Worm (Caenorhabditis elegans) whole organism, L4/young adult: Measurements from ENCODE around the gene ZK892.5.

Experiments
- W03F9.2 ChIP-seq: fragments of 150-350 bp; optimal IDR thresholded peaks from 2 replicates; lab custom pipeline; 2014; ENCODE audit warnings: missing biosample characterization, missing genetic modification characterization
- dao-5 ChIP-seq: sonication (generic microtip); optimal IDR thresholded peaks from 2 replicates; lab custom pipeline; 2016; ENCODE audit warnings: missing genotype, missing genetic modification characterization, moderate library complexity, missing compliant biosample characterization
- him-1 ChIP-seq: sonication (generic microtip); optimal IDR thresholded peaks from 2 replicates; lab custom pipeline; 2016; ENCODE audit warnings: missing genotype, missing genetic modification reagents, missing genetic modification characterization, missing compliant biosample characterization

Gene ZK892.5

ce11 chrII:10012490-10012889, 4.5 kb downstream of the ZK892.5 start:
- no peak for TF ChIP-seq him-1
- TF ChIP-seq dao-5 (tag; lab: Kevin White, UChicago) = no peak
- TF ChIP-seq W03F9.2 (tag; lab: Kevin White, UChicago) = no peak

- no peak for TF ChIP-seq him-1
- no peak for TF ChIP-seq dao-5 (tag; lab: Kevin White, UChicago)
- TF ChIP-seq W03F9.2 (tag; lab: Kevin White, UChicago) = no peak
These were observed 6.4 kb downstream of the ZK892.5 start for ce11 chrII:10014384-10014783.

- TF ChIP-seq him-1 = no peak
- no peak for TF ChIP-seq W03F9.2 (tag; lab: Kevin White, UChicago)
- no peak for TF ChIP-seq dao-5 (tag; lab: Kevin White, UChicago)
These were observed 8.0 kb downstream of the ZK892.5 start, which contains the start of gene lec-2 for ce11 chrII:10016013-10016412. Gene lec-2 (minus strand): TSS chrII:10016183.

ce11 chrII:10017528-10017927, 9.5 kb downstream of the ZK892.5 start:
- no peak for TF ChIP-seq W03F9.2 (tag; lab: Kevin White, UChicago)

ce11 chrII:10019669-10020068, 11.7 kb downstream of the ZK892.5 start:
- TF ChIP-seq dao-5 (tag; lab: Kevin White, UChicago) = no peak
- no peak for TF ChIP-seq him-1
- TF ChIP-seq W03F9.2 (tag; lab: Kevin White, UChicago) = no peak

- TF ChIP-seq dao-5 (tag; lab: Kevin White, UChicago) = no peak
- no peak for TF ChIP-seq W03F9.2 (tag; lab: Kevin White, UChicago)
- TF ChIP-seq him-1 = no peak
These were observed 13.7 kb downstream of the ZK892.5 start for ce11 chrII:10021749-10022148.

- TF ChIP-seq W03F9.2 (tag; lab: Kevin White, UChicago) = no peak
- no peak for TF ChIP-seq dao-5 (tag; lab: Kevin White, UChicago)
- TF ChIP-seq him-1 = no peak
These were observed 17.0 kb downstream of the ZK892.5 start for ce11 chrII:10025059-10025458.

- TF ChIP-seq him-1 (no peak), dao-5 (tag; lab: Kevin White, UChicago) (no peak), W03F9.2 (tag; lab: Kevin White, UChicago) (no peak)
These were observed 20.2 kb downstream of the ZK892.5 start, which contains the start of gene F52H3.6 for ce11 chrII:10028195-10028594. Gene F52H3.6 (minus strand): TSS chrII:10028422.

ce11 chrII:10029044-10029443, 21.0 kb downstream of the ZK892.5 start:
- TF ChIP-seq dao-5 (tag; lab: Kevin White, UChicago) (no peak), W03F9.2 (tag; lab: Kevin White, UChicago) (no peak), him-1 (no peak)

ce11 chrII:10029890-10030289, 21.9 kb downstream of the ZK892.5 start, which contains the start of gene ttc-36:
Gene ttc-36 (plus strand): TSS chrII:10030190.
- no peak for TF ChIP-seq dao-5 (tag; lab: Kevin White, UChicago)
- no peak for TF ChIP-seq him-1
- no peak for TF ChIP-seq W03F9.2 (tag; lab: Kevin White, UChicago)

ce11 chrII:10033163-10033871, 25.3 kb downstream of the ZK892.5 start, which contains the start of gene mtcu-2:
Gene mtcu-2 (minus strand): TSS chrII:10033213.
- TF ChIP-seq W03F9.2 (tag; lab: Kevin White, UChicago) = peak; percentile 40

ce11 chrII:10035425-10035824, 27.4 kb downstream of the ZK892.5 start:
- no peak for TF ChIP-seq him-1
- TF ChIP-seq W03F9.2 (tag; lab: Kevin White, UChicago) = no peak
- TF ChIP-seq dao-5 (tag; lab: Kevin White, UChicago) = no peak

- TF ChIP-seq him-1 (no peak), dao-5 (tag; lab: Kevin White, UChicago) (no peak), W03F9.2 (tag; lab: Kevin White, UChicago) (no peak)
These were observed 31.8 kb downstream of the ZK892.5 start, which contains the start of gene let-268 for ce11 chrII:10039799-10040198. Gene let-268 (minus strand): TSS chrII:10039980.

ce11 chrII:10040834-10041233, 32.8 kb downstream of the ZK892.5 start, which contains the start of gene ogr-2:
Gene ogr-2 (plus strand): TSS chrII:10041134.
- no peak for TF ChIP-seq dao-5 (tag; lab: Kevin White, UChicago)
- no peak for TF ChIP-seq him-1
- TF ChIP-seq W03F9.2 (tag; lab: Kevin White, UChicago) = no peak

ce11 chrII:10044961-10045360, 36.9 kb downstream of the ZK892.5 start, which contains the start of the genes F52H3.11 and bath-38:
Gene F52H3.11 (minus strand): TSS chrII:10045163.
Gene bath-38 (minus strand): TSS chrII:10045270.
- TF ChIP-seq him-1 (no peak), W03F9.2 (tag; lab: Kevin White, UChicago) (no peak), dao-5 (tag; lab: Kevin White, UChicago) (no peak)
